Worm (Caenorhabditis elegans) whole organism, L2 larva: ENCODE results near the gene panl-3.

Experiments
- C34F6.9 ChIP-seq: fragments of 150-350 bp; optimal IDR thresholded peaks from 2 replicates; lab custom pipeline; 2014; ENCODE audit warnings: missing biosample characterization, missing genetic modification characterization
- F13H6.1 ChIP-seq: sonication (generic microtip); optimal IDR thresholded peaks from 2 replicates; lab custom pipeline; 2016; ENCODE audit warnings: missing genetic modification characterization, missing compliant biosample characterization
- R02D3.7 ChIP-seq: fragments of 150-350 bp; optimal IDR thresholded peaks from 2 replicates; lab custom pipeline; 2014; ENCODE audit warnings: missing biosample characterization, missing genetic modification characterization
- Y55F3AM.14 ChIP-seq: fragments of 200-800 bp; sonication (Bioruptor generic); optimal IDR thresholded peaks from 2 replicates; lab custom pipeline; 2018; ENCODE audit warnings: mild to moderate bottlenecking, missing genetic modification characterization, missing compliant biosample characterization
- alr-1 ChIP-seq: fragments of 150-350 bp; optimal IDR thresholded peaks from 2 replicates; lab custom pipeline; 2014; ENCODE audit warnings: missing biosample characterization, missing genetic modification characterization
- aly-2 ChIP-seq: fragments of 150-350 bp; optimal IDR thresholded peaks from 2 replicates; lab custom pipeline; 2014; ENCODE audit warnings: missing biosample characterization, missing genetic modification characterization
- ama-1 ChIP-seq: fragments of 150-350 bp; optimal IDR thresholded peaks from 2 replicates; lab custom pipeline; 2018; ENCODE audit warnings: inconsistent platforms
- blmp-1 ChIP-seq: sonication (generic microtip); optimal IDR thresholded peaks from 2 replicates; lab custom pipeline; 2017; ENCODE audit warnings: missing genetic modification characterization, mild to moderate bottlenecking, missing compliant biosample characterization, antibody characterized with exemption, moderate library complexity; ENCODE audit not compliant: insufficient read depth
- ceh-16 ChIP-seq: fragments of 150-350 bp; optimal IDR thresholded peaks from 2 replicates; lab custom pipeline; 2014; ENCODE audit warnings: missing biosample characterization, missing genetic modification characterization
- dmd-4 ChIP-seq: sonication (generic microtip); optimal IDR thresholded peaks from 2 replicates; lab custom pipeline; 2017; ENCODE audit warnings: missing biosample characterization, missing genetic modification characterization
- egl-27 ChIP-seq: sonication (generic microtip); optimal IDR thresholded peaks from 3 replicates; lab custom pipeline; 2017; ENCODE audit warnings: missing biosample characterization, missing genetic modification reagents, missing genetic modification characterization
- elt-1 ChIP-seq: fragments of 150-350 bp; optimal IDR thresholded peaks from 2 replicates; lab custom pipeline; 2014; ENCODE audit warnings: missing biosample characterization, missing genetic modification characterization
- elt-3 ChIP-seq: sonication (generic microtip); optimal IDR thresholded peaks from 2 replicates; lab custom pipeline; 2017; ENCODE audit warnings: missing biosample characterization, missing genetic modification characterization
- fos-1 ChIP-seq: fragments of 150-350 bp; optimal IDR thresholded peaks from 2 replicates; lab custom pipeline; 2014; ENCODE audit warnings: missing biosample characterization, missing genetic modification characterization
- gmeb-1 ChIP-seq: fragments of 150-350 bp; optimal IDR thresholded peaks from 2 replicates; lab custom pipeline; 2014; ENCODE audit warnings: missing biosample characterization, missing genetic modification characterization
- lin-11 ChIP-seq: fragments of 150-350 bp; sonication (generic microtip); optimal IDR thresholded peaks from 2 replicates; lab custom pipeline; 2014; ENCODE audit warnings: missing biosample characterization, missing genetic modification characterization, inconsistent platforms, mixed read lengths
- lin-13 ChIP-seq: fragments of 150-350 bp; optimal IDR thresholded peaks from 2 replicates; lab custom pipeline; 2014; ENCODE audit warnings: missing biosample characterization, missing genetic modification reagents, missing genetic modification characterization
- lin-39 ChIP-seq: fragments of 150-350 bp; optimal IDR thresholded peaks from 2 replicates; lab custom pipeline; 2014; ENCODE audit warnings: missing biosample characterization, missing genetic modification reagents, missing genetic modification characterization
- lsy-2 ChIP-seq, 2 experiments: fragments of 150-350 bp in 1 of 2; sonication (generic microtip) in 1 of 2; optimal IDR thresholded peaks; 2 replicates each; lab custom pipeline; 2014 to 2017; ENCODE audit warnings: missing biosample characterization in 2 of 2, missing genetic modification characterization in 2 of 2
- mab-5 ChIP-seq: fragments of 150-350 bp; optimal IDR thresholded peaks from 2 replicates; lab custom pipeline; 2014; ENCODE audit warnings: missing biosample characterization, missing genetic modification characterization
- mbf-1 ChIP-seq: sonication (generic microtip); optimal IDR thresholded peaks from 2 replicates; lab custom pipeline; 2017; ENCODE audit warnings: missing biosample characterization, missing genetic modification characterization
- mdl-1 ChIP-seq, 2 experiments: fragments of 150-350 bp in 1 of 2; sonication (generic microtip) in 1 of 2; optimal IDR thresholded peaks; 2 replicates each; lab custom pipeline; 2017; ENCODE audit warnings: missing biosample characterization in 2 of 2, missing genetic modification characterization in 2 of 2
- nhr-10 ChIP-seq: sonication (generic microtip); optimal IDR thresholded peaks from 2 replicates; lab custom pipeline; 2017; ENCODE audit warnings: missing biosample characterization, missing genetic modification characterization
- nhr-11 ChIP-seq: fragments of 150-350 bp; optimal IDR thresholded peaks from 2 replicates; lab custom pipeline; 2014; ENCODE audit warnings: missing biosample characterization, missing genetic modification characterization
- nhr-12 ChIP-seq: fragments of 150-350 bp; optimal IDR thresholded peaks from 2 replicates; lab custom pipeline; 2014; ENCODE audit warnings: missing biosample characterization, missing genetic modification characterization
- nhr-129 ChIP-seq: fragments of 150-350 bp; optimal IDR thresholded peaks from 2 replicates; lab custom pipeline; 2014; ENCODE audit warnings: missing biosample characterization, missing genetic modification characterization
- nhr-21 ChIP-seq: fragments of 150-350 bp; optimal IDR thresholded peaks from 2 replicates; lab custom pipeline; 2014; ENCODE audit warnings: missing biosample characterization, missing genetic modification characterization
- nhr-23 ChIP-seq: fragments of 150-350 bp; optimal IDR thresholded peaks from 2 replicates; lab custom pipeline; 2014; ENCODE audit warnings: missing biosample characterization, missing genetic modification reagents, missing genetic modification characterization
- nhr-237 ChIP-seq: fragments of 150-350 bp; optimal IDR thresholded peaks from 2 replicates; lab custom pipeline; 2014; ENCODE audit warnings: missing biosample characterization, missing genetic modification characterization
- nhr-25 ChIP-seq: fragments of 150-350 bp; sonication (generic microtip); optimal IDR thresholded peaks from 3 replicates; lab custom pipeline; 2014; ENCODE audit warnings: missing biosample characterization, missing genetic modification characterization
- nhr-77 ChIP-seq: fragments of 150-350 bp; optimal IDR thresholded peaks from 2 replicates; lab custom pipeline; 2014; ENCODE audit warnings: missing biosample characterization, missing genetic modification characterization
- sem-4 ChIP-seq: fragments of 150-350 bp; optimal IDR thresholded peaks from 2 replicates; lab custom pipeline; 2014; ENCODE audit warnings: missing biosample characterization, missing genetic modification reagents, missing genetic modification characterization
- skn-1 ChIP-seq: sonication (generic microtip); optimal IDR thresholded peaks from 2 replicates; lab custom pipeline; 2017; ENCODE audit warnings: missing biosample characterization, missing genetic modification characterization
- sma-3 ChIP-seq: sonication (generic microtip); optimal IDR thresholded peaks from 2 replicates; lab custom pipeline; 2016; ENCODE audit warnings: missing genetic modification reagents, missing genetic modification characterization, missing compliant biosample characterization
- sma-9 ChIP-seq, 2 experiments: fragments of 150-350 bp in 1 of 2; sonication (generic microtip) in 1 of 2; optimal IDR thresholded peaks; 2 replicates each; lab custom pipeline; 2014 to 2016; ENCODE audit warnings: missing genetic modification characterization in 2 of 2, mild to moderate bottlenecking in 1 of 2, missing biosample characterization in 1 of 2, missing compliant biosample characterization in 1 of 2, missing genetic modification reagents in 1 of 2, moderate library complexity in 1 of 2
- snpc-4 ChIP-seq: fragments of 150-350 bp; optimal IDR thresholded peaks from 2 replicates; lab custom pipeline; 2014; ENCODE audit warnings: missing biosample characterization, missing genetic modification characterization
- unc-39 ChIP-seq: fragments of 150-350 bp; optimal IDR thresholded peaks from 2 replicates; lab custom pipeline; 2014; ENCODE audit warnings: missing biosample characterization, missing genetic modification characterization
- unc-55 ChIP-seq: fragments of 150-350 bp; sonication (generic microtip); optimal IDR thresholded peaks from 3 replicates; lab custom pipeline; 2014; ENCODE audit warnings: missing biosample characterization, missing genetic modification reagents, missing genetic modification characterization
- unc-62 ChIP-seq: fragments of 150-350 bp; optimal IDR thresholded peaks from 2 replicates; lab custom pipeline; 2014; ENCODE audit warnings: missing biosample characterization, missing genetic modification reagents, missing genetic modification characterization
- zag-1 ChIP-seq: fragments of 150-350 bp; optimal IDR thresholded peaks from 2 replicates; lab custom pipeline; 2014; ENCODE audit warnings: missing biosample characterization, missing genetic modification characterization
- ztf-1 ChIP-seq: fragments of 200-800 bp; sonication (Bioruptor generic); conservative IDR thresholded peaks from 2 replicates; pipeline ENCODE4 v1.3.6; 2022; ENCODE audit warnings: missing genetic modification characterization, missing compliant biosample characterization
- ztf-11 ChIP-seq: sonication (generic microtip); optimal IDR thresholded peaks from 2 replicates; lab custom pipeline; 2017; ENCODE audit warnings: missing biosample characterization, missing genetic modification characterization
- ztf-4 ChIP-seq: fragments of 150-350 bp; optimal IDR thresholded peaks from 2 replicates; lab custom pipeline; 2014; ENCODE audit warnings: missing biosample characterization, missing genetic modification characterization

panl-3 gene

DNA sequence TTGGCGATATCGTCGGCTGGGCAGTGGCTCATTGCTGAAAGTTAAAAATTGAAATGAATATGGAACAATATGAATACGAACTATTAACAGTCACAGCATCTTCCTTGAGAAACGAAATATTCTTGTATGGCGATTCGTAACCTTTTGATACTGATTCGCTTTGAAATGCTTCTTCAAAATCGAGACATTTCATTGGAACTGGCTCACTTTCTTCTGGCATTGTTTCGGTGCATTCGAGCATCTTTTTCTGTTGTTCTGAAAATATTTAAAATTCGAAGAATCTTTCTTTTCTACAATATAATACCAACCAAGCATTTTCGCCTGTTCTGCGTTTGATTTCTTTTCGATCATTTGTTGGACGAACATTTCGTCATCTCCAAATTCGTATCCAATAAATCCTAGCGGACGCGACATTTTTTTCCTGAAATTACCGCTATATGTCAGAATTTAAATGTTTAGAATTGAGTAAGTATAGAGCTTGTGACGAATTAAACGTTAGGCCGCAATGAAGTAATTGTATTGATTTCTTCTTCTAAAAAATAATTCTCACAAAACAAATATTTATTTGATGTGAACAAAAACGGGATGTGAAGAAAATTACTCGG lies 5.6 kb downstream of the panl-3 start, which contains the start of gene lin-52 (continued):
- TF ChIP-seq ztf-4 (tag; lab: Kevin White, UChicago), result peak; percentile 78
- TF ChIP-seq elt-1, result no peak
- TF ChIP-seq egl-27 (tag; lab: Kevin White, UChicago), result no peak
- TF ChIP-seq nhr-21 (tag; lab: Kevin White, UChicago), result no peak
- no peak for TF ChIP-seq ceh-16 (tag; lab: Kevin White, UChicago)
- TF ChIP-seq sma-9 (GFP tag; optimal IDR thresholded peaks at IDR 0.05; lab: Kevin White, UChicago), result no peak
- no peak for TF ChIP-seq sma-9 (tag; optimal IDR thresholded peaks at IDR 0.05; lab: Kevin White, UChicago)

DNA sequence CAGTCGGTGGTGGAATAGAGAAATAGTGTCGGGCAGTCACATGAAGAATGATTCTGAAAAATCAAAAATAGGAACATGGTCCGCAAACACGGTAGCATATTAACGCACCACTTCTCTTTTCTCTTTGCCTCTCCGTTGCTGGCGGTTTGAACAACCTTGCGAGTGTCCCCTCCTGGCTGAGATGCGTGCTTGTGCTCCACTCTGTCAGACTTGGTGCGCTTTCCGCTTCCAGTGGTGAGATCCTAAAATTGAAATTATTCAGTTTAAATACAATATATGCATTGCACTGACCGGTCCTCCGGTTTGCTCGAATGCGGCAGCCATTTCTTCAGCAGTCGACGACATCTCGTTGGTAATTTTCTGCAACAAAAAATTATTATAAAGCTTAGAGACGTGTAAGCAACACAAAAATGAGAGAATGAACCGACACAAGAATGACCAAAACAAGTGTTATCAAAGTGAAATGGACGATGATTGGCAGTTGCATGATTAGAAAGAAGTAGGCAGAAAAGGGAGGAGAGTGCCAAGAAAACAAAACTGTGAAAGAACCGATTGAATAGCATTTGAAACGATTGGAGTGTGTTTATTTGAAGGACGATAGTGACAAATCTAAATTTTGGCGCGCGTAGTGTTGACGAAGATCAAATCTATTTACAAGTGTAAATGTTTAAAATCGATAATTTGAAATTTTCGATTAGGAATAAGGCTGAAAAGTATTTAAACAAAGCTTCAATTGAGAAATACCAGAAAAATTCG lies 6.4 kb downstream of the panl-3 start, which contains the start of gene ZK632.9:
Gene ZK632.9 (minus strand): TSS at position 360 of the 756 bp plus-strand sequence.
- TF ChIP-seq ztf-11, result no peak
- TF ChIP-seq unc-62, result no peak
- no peak for TF ChIP-seq ztf-4 (tag; lab: Kevin White, UChicago)
- TF ChIP-seq unc-55, result peak; percentile 11
- peak; percentile 9 for TF ChIP-seq Y55F3AM.14 (GFP tag; lab: Kevin White, UChicago)
- TF ChIP-seq nhr-21 (tag; lab: Kevin White, UChicago), result peak; percentile 8
- TF ChIP-seq nhr-129 (tag; lab: Kevin White, UChicago), result peak; percentile 32
- TF ChIP-seq nhr-11, result no peak
- no peak for TF ChIP-seq nhr-25 (tag; lab: Kevin White, UChicago)
- TF ChIP-seq F13H6.1 (tag; lab: Kevin White, UChicago), result no peak
- no peak for TF ChIP-seq lsy-2 (tag; optimal IDR thresholded peaks at IDR 0.05; lab: Kevin White, UChicago)
- TF ChIP-seq nhr-10 (tag; lab: Kevin White, UChicago), result peak; percentile 7
- no peak for TF ChIP-seq snpc-4 (tag; lab: Kevin White, UChicago)
- peak; percentile 35 for TF ChIP-seq fos-1 (tag; lab: Kevin White, UChicago)
- TF ChIP-seq lin-13 (GFP tag; lab: Kevin White, UChicago), result no peak
- TF ChIP-seq lin-39 (tag; lab: Kevin White, UChicago), result no peak
- TF ChIP-seq skn-1 (tag; lab: Kevin White, UChicago), result peak; percentile 34
- no peak for TF ChIP-seq zag-1 (tag; lab: Kevin White, UChicago)
- TF ChIP-seq blmp-1 (tag; lab: Kevin White, UChicago), result no peak
- TF ChIP-seq, all 48 proteins: peak for 7

DNA sequence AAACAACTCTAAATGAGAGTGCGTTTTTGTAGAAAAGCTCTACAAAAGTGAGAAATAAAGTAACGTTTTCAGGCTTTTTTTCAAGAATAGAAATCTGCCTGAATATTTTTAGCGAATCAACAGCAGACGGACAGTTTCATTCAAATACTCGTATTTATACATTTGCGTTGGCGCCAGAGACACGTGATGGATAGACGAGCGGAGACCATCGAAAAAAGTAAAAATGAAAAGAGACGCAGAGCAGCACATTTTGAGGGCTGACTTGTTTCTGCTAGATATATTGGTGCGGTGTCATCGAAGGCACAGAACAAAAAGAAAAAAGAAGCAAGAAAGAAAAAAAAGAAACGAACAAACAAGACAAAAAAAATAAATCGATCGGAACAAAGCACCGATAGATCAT lies 7.1 kb downstream of the panl-3 start:
- peak; percentile 6 for TF ChIP-seq sem-4 (tag; lab: Kevin White, UChicago)
- TF ChIP-seq unc-62, result no peak
- TF ChIP-seq aly-2 (tag; lab: Kevin White, UChicago), result no peak
- peak; percentile 71 for TF ChIP-seq C34F6.9
- no peak for TF ChIP-seq nhr-23
- no peak for TF ChIP-seq nhr-77 (tag; lab: Kevin White, UChicago)
- peak in 1 of 2 experiments; percentile 79 for TF ChIP-seq lsy-2 (tag; optimal IDR thresholded peaks at IDR 0.05; lab: Kevin White, UChicago)
- peak; percentile 34 for TF ChIP-seq unc-55
- TF ChIP-seq alr-1 (tag; lab: Kevin White, UChicago), result no peak
- peak; percentile 46 for TF ChIP-seq sma-3 (GFP tag; lab: Kevin White, UChicago)
- peak; percentile 93 for TF ChIP-seq ama-1
- no peak for TF ChIP-seq ztf-11
- TF ChIP-seq nhr-10 (tag; lab: Kevin White, UChicago), result no peak
- TF ChIP-seq skn-1 (tag; lab: Kevin White, UChicago), result no peak
- TF ChIP-seq Y55F3AM.14 (GFP tag; lab: Kevin White, UChicago), result peak; percentile 82
- no peak for TF ChIP-seq nhr-11
- no peak for TF ChIP-seq mbf-1 (tag; lab: Kevin White, UChicago)
- TF ChIP-seq elt-3 (tag; lab: Kevin White, UChicago), result no peak
- peak; percentile 65 for TF ChIP-seq ztf-4 (tag; lab: Kevin White, UChicago)
- TF ChIP-seq ceh-16 (tag; lab: Kevin White, UChicago), result no peak
- TF ChIP-seq dmd-4 (tag; lab: Kevin White, UChicago), result no peak
- peak; percentile 52 for TF ChIP-seq sma-9 (GFP tag; optimal IDR thresholded peaks at IDR 0.05; lab: Kevin White, UChicago)
- no peak for TF ChIP-seq sma-9 (tag; optimal IDR thresholded peaks at IDR 0.05; lab: Kevin White, UChicago)
- no peak for TF ChIP-seq egl-27 (tag; lab: Kevin White, UChicago)
- TF ChIP-seq blmp-1 (tag; lab: Kevin White, UChicago), result no peak
- no peak for TF ChIP-seq snpc-4 (tag; lab: Kevin White, UChicago)
- no peak for TF ChIP-seq unc-39 (tag; lab: Kevin White, UChicago)
- TF ChIP-seq elt-1, result no peak
- TF ChIP-seq lin-13 (GFP tag; lab: Kevin White, UChicago), result peak; percentile 18
- peak; percentile 32 for TF ChIP-seq mab-5
- TF ChIP-seq gmeb-1, result peak; percentile 23
- no peak for TF ChIP-seq R02D3.7
- no peak for TF ChIP-seq ztf-1
- no peak for TF ChIP-seq lin-11 (tag; lab: Kevin White, UChicago)
- no peak for TF ChIP-seq nhr-25 (tag; lab: Kevin White, UChicago)
- TF ChIP-seq nhr-129 (tag; lab: Kevin White, UChicago), result peak; percentile 83
- TF ChIP-seq nhr-12, result no peak
- TF ChIP-seq fos-1 (tag; lab: Kevin White, UChicago), result peak; percentile 3
- TF ChIP-seq mdl-1 (tag; optimal IDR thresholded peaks at IDR 0.05; lab: Kevin White, UChicago), result peak in 1 of 2 experiments; percentile 46
- TF ChIP-seq nhr-237 (tag; lab: Kevin White, UChicago), result no peak
- no peak for TF ChIP-seq lin-39 (tag; lab: Kevin White, UChicago)
- TF ChIP-seq zag-1 (tag; lab: Kevin White, UChicago), result no peak
